Worm (Caenorhabditis elegans) whole organism, L4 larva: Measurements from ENCODE around the gene C44F1.1.

Experiments used
- F37D6.2 ChIP-seq: sonication (generic microtip); optimal IDR thresholded peaks from 2 replicates; lab custom pipeline; 2016; ENCODE audit warnings: mild to moderate bottlenecking, missing genetic modification characterization, missing compliant biosample characterization
- T26A8.4 ChIP-seq: fragments of 200-800 bp; sonication (Bioruptor generic); IDR thresholded peaks from 2 replicates; pipeline ENCODE4 v1.3.6; 2022; ENCODE audit warnings: missing genetic modification characterization, missing compliant biosample characterization
- Y48G9A.11 ChIP-seq: fragments of 200-800 bp; sonication (Bioruptor generic); IDR thresholded peaks from 2 replicates; pipeline ENCODE4 v1.3.6; 2022; ENCODE audit warnings: missing genetic modification reagents, missing genetic modification characterization, missing compliant biosample characterization
- Y5F2A.4 ChIP-seq: fragments of 200-800 bp; sonication (Bioruptor generic); optimal IDR thresholded peaks from 2 replicates; lab custom pipeline; 2018; ENCODE audit warnings: mild to moderate bottlenecking, missing genetic modification characterization, missing compliant biosample characterization
- ceh-28 ChIP-seq: fragments of 150-350 bp; optimal IDR thresholded peaks from 2 replicates; lab custom pipeline; 2014; ENCODE audit warnings: missing biosample characterization, missing genetic modification reagents, missing genetic modification characterization
- ceh-82 ChIP-seq: sonication (generic microtip); optimal IDR thresholded peaks from 2 replicates; lab custom pipeline; 2017; ENCODE audit warnings: missing biosample characterization, missing genetic modification characterization
- ces-1 ChIP-seq: fragments of 150-350 bp; sonication (generic microtip); optimal IDR thresholded peaks from 4 replicates; lab custom pipeline; 2014; ENCODE audit warnings: missing biosample characterization, missing genetic modification reagents, missing genetic modification characterization
- fkh-10 ChIP-seq: fragments of 150-350 bp; optimal IDR thresholded peaks from 2 replicates; lab custom pipeline; 2014; ENCODE audit warnings: missing biosample characterization, missing genetic modification reagents, missing genetic modification characterization
- nhr-11 ChIP-seq: fragments of 150-350 bp; optimal IDR thresholded peaks from 2 replicates; lab custom pipeline; 2014; ENCODE audit warnings: missing biosample characterization, missing genetic modification characterization
- pha-4 ChIP-seq, 2 experiments: fragments of 150-350 bp in 1 of 2; fragments of 200-800 bp in 1 of 2; sonication (Bioruptor generic) in 1 of 2; IDR thresholded peaks in 1 of 2; optimal IDR thresholded peaks in 1 of 2; 2 replicates each; pipeline versions ENCODE4 v1.3.6 to Lab custom; 2014 to 2022; ENCODE audit warnings: missing genetic modification characterization in 2 of 2, missing genetic modification reagents in 2 of 2, missing biosample characterization in 1 of 2, missing compliant biosample characterization in 1 of 2
- unc-39 ChIP-seq: sonication (generic microtip); optimal IDR thresholded peaks from 2 replicates; lab custom pipeline; 2017; ENCODE audit warnings: missing biosample characterization, missing genetic modification characterization
- ztf-11 ChIP-seq: fragments of 150-350 bp; optimal IDR thresholded peaks from 2 replicates; lab custom pipeline; 2014; ENCODE audit warnings: missing biosample characterization, missing genetic modification characterization

- TF ChIP-seq F37D6.2 (tag; lab: Kevin White, UChicago) (no peak), pha-4 (GFP tag; IDR thresholded peaks at IDR 0.05; lab: Robert Waterston, UW) (no peak), pha-4 (tag; optimal IDR thresholded peaks at IDR 0.05; lab: Kevin White, UChicago) (no peak), ceh-82 (tag; lab: Kevin White, UChicago) (no peak), ceh-28 (tag; lab: Kevin White, UChicago) (no peak), T26A8.4 (GFP tag; lab: Robert Waterston, UW) (no peak), nhr-11 (tag; lab: Kevin White, UChicago) (no peak), ces-1 (no peak), fkh-10 (GFP tag; lab: Kevin White, UChicago) (no peak), Y5F2A.4 (GFP tag; lab: Kevin White, UChicago) (no peak), Y48G9A.11 (GFP tag; lab: Robert Waterston, UW) (no peak), unc-39 (no peak), ztf-11 (no peak)
These were observed 25.5 kb upstream of the C44F1.1 start for ce11 chrIII:3790855-3791254.
